Fruit fly (Drosophila melanogaster) whole organism, embryonic: Measurements from ENCODE around the gene CG10140.

Source experiments
- Adf1 ChIP-seq: fragments of 200-800 bp; sonication (Bioruptor generic); IDR thresholded peaks from 2 replicates; pipeline ENCODE4 v1.3.6; 2022; ENCODE audit warnings: missing biosample characterization, missing genetic modification characterization
- CG10147 ChIP-seq: fragments of 200-800 bp; sonication (Bioruptor generic); optimal IDR thresholded peaks from 2 replicates; lab custom pipeline; 2019; ENCODE audit warnings: missing biosample characterization, mild to moderate bottlenecking, missing genetic modification characterization, moderate library complexity
- CG10462 ChIP-seq: fragments of 200-800 bp; sonication (Bioruptor generic); optimal IDR thresholded peaks from 2 replicates; lab custom pipeline; 2016; ENCODE audit warnings: missing biosample characterization, missing genetic modification characterization
- CG10543 ChIP-seq: fragments of 200-800 bp; sonication (Bioruptor generic); optimal IDR thresholded peaks from 3 replicates; lab custom pipeline; 2017; ENCODE audit warnings: missing biosample characterization, mild to moderate bottlenecking, missing genetic modification characterization, moderate library complexity
- CG11723 ChIP-seq: fragments of 200-800 bp; sonication (Bioruptor generic); optimal IDR thresholded peaks from 2 replicates; lab custom pipeline; 2017; ENCODE audit warnings: missing biosample characterization, mild to moderate bottlenecking, missing genetic modification characterization
- CG12236 ChIP-seq: fragments of 200-800 bp; sonication (Bioruptor generic); optimal IDR thresholded peaks from 2 replicates; lab custom pipeline; 2016; ENCODE audit warnings: missing biosample characterization, missing genetic modification characterization
- CG12299 ChIP-seq: fragments of 200-800 bp; sonication (Bioruptor generic); optimal IDR thresholded peaks from 2 replicates; lab custom pipeline; 2018; ENCODE audit warnings: missing biosample characterization, mild to moderate bottlenecking, missing genetic modification characterization
- CG12769 ChIP-seq: fragments of 200-800 bp; sonication (Bioruptor generic); optimal IDR thresholded peaks from 2 replicates; lab custom pipeline; 2019; ENCODE audit warnings: missing biosample characterization, mild to moderate bottlenecking, missing genetic modification characterization, moderate library complexity
- CG14667 ChIP-seq: fragments of 200-800 bp; sonication (Bioruptor generic); IDR thresholded peaks from 2 replicates; pipeline ENCODE4 v1.3.6; 2022; ENCODE audit warnings: missing biosample characterization, missing genetic modification characterization
- CG17612 ChIP-seq: fragments of 200-800 bp; sonication (Bioruptor generic); IDR thresholded peaks from 2 replicates; pipeline ENCODE4 v1.3.6; 2022; ENCODE audit warnings: missing biosample characterization, missing genetic modification characterization
- CG30403 ChIP-seq: fragments of 200-800 bp; sonication (Bioruptor generic); optimal IDR thresholded peaks from 3 replicates; lab custom pipeline; 2016; ENCODE audit warnings: missing biosample characterization, missing genetic modification characterization
- CG30431 ChIP-seq: fragments of 200-800 bp; sonication (Bioruptor generic); optimal IDR thresholded peaks from 2 replicates; lab custom pipeline; 2017; ENCODE audit warnings: missing biosample characterization, missing genetic modification characterization
- CG31224 ChIP-seq: fragments of 200-800 bp; sonication (Bioruptor generic); IDR thresholded peaks from 2 replicates; pipeline ENCODE4 v1.3.6; 2022; ENCODE audit warnings: missing biosample characterization, missing genetic modification characterization
- CG31365 ChIP-seq: fragments of 200-800 bp; sonication (Bioruptor generic); optimal IDR thresholded peaks from 2 replicates; lab custom pipeline; 2018; ENCODE audit warnings: missing biosample characterization, mild to moderate bottlenecking, missing genetic modification characterization
- CG32772 ChIP-seq: fragments of 200-800 bp; sonication (Bioruptor generic); IDR thresholded peaks from 2 replicates; pipeline ENCODE4 v1.3.6; 2022; ENCODE audit warnings: missing biosample characterization, missing genetic modification characterization
- CG33557 ChIP-seq: fragments of 200-800 bp; sonication (Bioruptor generic); optimal IDR thresholded peaks from 2 replicates; lab custom pipeline; 2019; ENCODE audit warnings: missing biosample characterization, mild to moderate bottlenecking, missing genetic modification characterization, moderate library complexity
- CG3838 ChIP-seq: fragments of 200-800 bp; sonication (Bioruptor generic); optimal IDR thresholded peaks from 3 replicates; lab custom pipeline; 2016; ENCODE audit warnings: missing biosample characterization, missing genetic modification characterization
- CG6272 ChIP-seq: fragments of 200-800 bp; sonication (Bioruptor generic); IDR thresholded peaks from 2 replicates; pipeline ENCODE4 v1.3.6; 2022; ENCODE audit warnings: missing biosample characterization, missing genetic modification characterization
- CG8924 ChIP-seq: fragments of 200-800 bp; optimal IDR thresholded peaks from 3 replicates; lab custom pipeline; 2019; ENCODE audit warnings: missing biosample characterization, mild to moderate bottlenecking, missing genetic modification characterization, moderate library complexity
- CrebB ChIP-seq: fragments of 200-800 bp; sonication (Bioruptor generic); optimal IDR thresholded peaks from 3 replicates; lab custom pipeline; 2018; ENCODE audit warnings: missing biosample characterization, mild to moderate bottlenecking, missing genetic modification characterization
- D19A ChIP-seq: fragments of 200-800 bp; optimal IDR thresholded peaks from 3 replicates; lab custom pipeline; 2019; ENCODE audit warnings: missing biosample characterization, mild to moderate bottlenecking, missing genetic modification characterization, moderate library complexity
- Deaf1 ChIP-seq: fragments of 200-800 bp; optimal IDR thresholded peaks from 3 replicates; lab custom pipeline; 2019; ENCODE audit warnings: missing biosample characterization, mild to moderate bottlenecking, missing genetic modification characterization, moderate library complexity
- Drgx ChIP-seq: fragments of 200-800 bp; sonication (Bioruptor generic); IDR thresholded peaks from 2 replicates; pipeline ENCODE4 v1.3.6; 2022; ENCODE audit warnings: missing biosample characterization, missing genetic modification characterization
- E2f2 ChIP-seq: fragments of 200-800 bp; sonication (Bioruptor generic); IDR thresholded peaks from 2 replicates; pipeline ENCODE4 v1.3.6; 2022; ENCODE audit warnings: missing biosample characterization, missing genetic modification characterization
- Elba2 ChIP-seq: fragments of 200-800 bp; sonication (Bioruptor generic); optimal IDR thresholded peaks from 3 replicates; lab custom pipeline; 2016; ENCODE audit warnings: missing biosample characterization, missing genetic modification characterization
- Gug ChIP-seq: fragments of 200-800 bp; sonication (Bioruptor generic); IDR thresholded peaks from 4 replicates; pipeline ENCODE4 v1.3.6; 2022; ENCODE audit warnings: missing biosample characterization, missing genetic modification characterization
- H2.0 ChIP-seq: fragments of 200-800 bp; sonication (Bioruptor generic); IDR thresholded peaks from 2 replicates; pipeline ENCODE4 v1.3.6; 2022; ENCODE audit warnings: missing biosample characterization, missing genetic modification characterization
- HLHmδ ChIP-seq: fragments of 200-800 bp; sonication (Bioruptor generic); optimal IDR thresholded peaks from 2 replicates; lab custom pipeline; 2018; ENCODE audit warnings: missing biosample characterization, mild to moderate bottlenecking, missing genetic modification characterization, moderate library complexity
- Hr39 ChIP-seq: fragments of >200 bp; optimal IDR thresholded peaks from 2 replicates; lab custom pipeline; 2017
- Neu2 ChIP-seq: fragments of 200-800 bp; sonication (Bioruptor generic); optimal IDR thresholded peaks from 3 replicates; lab custom pipeline; 2016; ENCODE audit warnings: missing biosample characterization, missing genetic modification characterization, borderline replicate concordance
- NfI ChIP-seq: fragments of 200-800 bp; sonication (Bioruptor generic); optimal IDR thresholded peaks from 3 replicates; lab custom pipeline; 2018; ENCODE audit warnings: missing biosample characterization, mild to moderate bottlenecking, missing genetic modification characterization, moderate library complexity
- Rfx ChIP-seq: fragments of 200-800 bp; sonication (Bioruptor generic); IDR thresholded peaks from 2 replicates; pipeline ENCODE4 v1.3.6; 2022; ENCODE audit warnings: missing biosample characterization, missing genetic modification characterization
- Sin3A ChIP-seq: fragments of >200 bp; optimal IDR thresholded peaks from 2 replicates; lab custom pipeline; 2018
- Sox102F ChIP-seq: fragments of 200-800 bp; sonication (Bioruptor generic); optimal IDR thresholded peaks from 2 replicates; lab custom pipeline; 2018; ENCODE audit warnings: missing biosample characterization, mild to moderate bottlenecking, missing genetic modification characterization, moderate library complexity
- Spps ChIP-seq: fragments of 200-800 bp; sonication (Bioruptor generic); optimal IDR thresholded peaks from 2 replicates; lab custom pipeline; 2018; ENCODE audit warnings: missing biosample characterization, mild to moderate bottlenecking, missing genetic modification characterization
- Sry-β ChIP-seq: fragments of 200-800 bp; sonication (Bioruptor generic); optimal IDR thresholded peaks from 2 replicates; lab custom pipeline; 2018; ENCODE audit warnings: missing biosample characterization, mild to moderate bottlenecking, missing genetic modification characterization, moderate library complexity
- bbx ChIP-seq: fragments of 200-800 bp; sonication (Bioruptor generic); IDR thresholded peaks from 2 replicates; pipeline ENCODE4 v1.3.6; 2022; ENCODE audit warnings: missing biosample characterization, missing genetic modification characterization; ENCODE audit not compliant: partially characterized antibody
- br ChIP-seq: fragments of >200 bp; optimal IDR thresholded peaks from 2 replicates; lab custom pipeline; 2017
- bsh ChIP-seq, 2 experiments: fragments of 200-800 bp; sonication (Bioruptor generic); optimal IDR thresholded peaks; 2 replicates each; lab custom pipeline; 2017 to 2018; ENCODE audit warnings: mild to moderate bottlenecking in 2 of 2, missing biosample characterization in 2 of 2, missing genetic modification characterization in 2 of 2, moderate library complexity in 1 of 2
- da ChIP-seq: fragments of 200-800 bp; sonication (Bioruptor generic); optimal IDR thresholded peaks from 2 replicates; lab custom pipeline; 2016; ENCODE audit warnings: missing biosample characterization, missing genetic modification characterization
- dati ChIP-seq: fragments of 200-800 bp; sonication (Bioruptor generic); IDR thresholded peaks from 2 replicates; pipeline ENCODE4 v1.3.6; 2022; ENCODE audit warnings: missing biosample characterization, missing genetic modification characterization
- fd102C ChIP-seq: fragments of 200-800 bp; sonication (Bioruptor generic); optimal IDR thresholded peaks from 2 replicates; lab custom pipeline; 2018; ENCODE audit warnings: missing biosample characterization, mild to moderate bottlenecking, missing genetic modification characterization, moderate library complexity
- fd3F ChIP-seq: fragments of 200-800 bp; sonication (Bioruptor generic); optimal IDR thresholded peaks from 2 replicates; lab custom pipeline; 2018; ENCODE audit warnings: missing biosample characterization, mild to moderate bottlenecking, missing genetic modification characterization, moderate library complexity
- h ChIP-seq: fragments of >200 bp; optimal IDR thresholded peaks from 2 replicates; lab custom pipeline; 2017
- hbn ChIP-seq: fragments of 200-800 bp; sonication (Bioruptor generic); IDR thresholded peaks from 2 replicates; pipeline ENCODE4 v1.3.6; 2022; ENCODE audit warnings: missing biosample characterization, missing genetic modification characterization; ENCODE audit not compliant: partially characterized antibody
- jing ChIP-seq: fragments of 200-800 bp; sonication (Bioruptor generic); optimal IDR thresholded peaks from 2 replicates; lab custom pipeline; 2018; ENCODE audit warnings: missing biosample characterization, mild to moderate bottlenecking, missing genetic modification characterization
- ken ChIP-seq: fragments of 200-800 bp; sonication (Bioruptor generic); IDR thresholded peaks from 3 replicates; pipeline ENCODE4 v1.3.6; 2022; ENCODE audit warnings: missing biosample characterization, missing genetic modification characterization
- knrl ChIP-seq: fragments of 200-800 bp; sonication (Bioruptor generic); IDR thresholded peaks from 3 replicates; pipeline ENCODE4 v1.3.6; 2022; ENCODE audit warnings: missing biosample characterization, missing genetic modification characterization; ENCODE audit not compliant: partially characterized antibody
- lbe ChIP-seq: fragments of 200-800 bp; sonication (Bioruptor generic); optimal IDR thresholded peaks from 2 replicates; lab custom pipeline; 2016; ENCODE audit warnings: missing biosample characterization, mild to moderate bottlenecking, missing genetic modification characterization
- pan ChIP-seq, 4 experiments: fragments of >200 bp in 3 of 4; fragments of 200-800 bp in 1 of 4; sonication (Bioruptor generic) in 1 of 4; optimal IDR thresholded peaks in 3 of 4; IDR thresholded peaks in 1 of 4; 2 replicates each; pipeline versions ENCODE4 v1.3.6 to Lab custom; 2017 to 2022; ENCODE audit warnings: missing biosample characterization in 2 of 4, missing genetic modification characterization in 2 of 4, mixed read lengths in 1 of 4
- trem ChIP-seq: fragments of 200-800 bp; optimal IDR thresholded peaks from 3 replicates; lab custom pipeline; 2019; ENCODE audit warnings: missing biosample characterization, mild to moderate bottlenecking, missing genetic modification characterization, moderate library complexity
- usp ChIP-seq: fragments of >200 bp; optimal IDR thresholded peaks from 2 replicates; lab custom pipeline; 2017; ENCODE audit warnings: missing biosample characterization, missing genetic modification characterization

The CG10140 gene

DNA sequence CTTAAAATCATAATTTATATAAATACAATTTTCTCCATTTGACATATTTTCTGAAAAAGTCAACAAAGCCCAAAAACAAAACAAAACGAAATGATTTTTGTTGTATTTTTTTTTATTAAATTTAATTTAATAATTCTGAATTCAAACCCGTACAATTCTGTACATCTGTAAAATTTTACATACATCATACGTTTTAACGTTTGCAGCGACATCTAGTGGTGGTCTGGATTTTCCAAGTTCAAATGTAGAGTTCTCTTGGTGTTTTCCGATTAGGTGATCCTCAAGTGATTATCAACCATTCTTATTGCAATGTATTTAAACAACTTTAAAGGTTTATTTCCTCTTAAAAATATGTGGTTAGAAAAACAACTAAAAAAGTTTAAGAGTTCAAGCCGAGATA, 29.3 kb downstream of the CG10140 start (continued):
- TF ChIP-seq CrebB (tag; lab: Kevin White, UChicago) (no peak), Elba2 (GFP tag; lab: Kevin White, UChicago) (peak; percentile 97), CG32772 (GFP tag; lab: Robert Waterston, UW) (peak; percentile 22; the same call in 1 of the 2 replicates), lbe (no peak), trem (peak; percentile 57), CG10543 (GFP tag; lab: Kevin White, UChicago) (no peak), pan (optimal IDR thresholded peaks at IDR 0.05; lab: Kevin White, UChicago) (no peak), pan (GFP tag; optimal IDR thresholded peaks at IDR 0.05 in 1 of 2, IDR thresholded peaks at IDR 0.05 in 1 of 2) (no peak), CG8924 (tag; lab: Kevin White, UChicago) (no peak), D19A (tag; lab: Kevin White, UChicago) (peak; percentile 14), Sox102F (peak; percentile 39), HLHmδ (GFP tag; lab: Kevin White, UChicago) (no peak), dati (GFP tag; lab: Robert Waterston, UW) (no peak), H2.0 (no peak), Adf1 (GFP tag; lab: Robert Waterston, UW) (no peak), Spps (no peak), CG12236 (GFP tag; lab: Kevin White, UChicago) (no peak), CG17612 (GFP tag; lab: Robert Waterston, UW) (no peak), CG31224 (no peak), hbn (GFP tag; lab: Robert Waterston, UW) (no peak), Deaf1 (tag; lab: Kevin White, UChicago) (no peak), Sry-β (GFP tag; lab: Kevin White, UChicago) (no peak), knrl (GFP tag; lab: Robert Waterston, UW) (no peak; the same call in 2 of the 3 replicates), ken (GFP tag; lab: Robert Waterston, UW) (no peak), CG30431 (GFP tag; lab: Kevin White, UChicago) (no peak), bsh (GFP tag; optimal IDR thresholded peaks at IDR 0.05; lab: Kevin White, UChicago) (peak in 1 of 2 experiments; percentile 16), fd3F (GFP tag; lab: Kevin White, UChicago) (peak; percentile 33), CG14667 (GFP tag; lab: Robert Waterston, UW) (no peak), da (no peak), Gug (GFP tag; lab: Robert Waterston, UW) (0 out of 4 replicates have a peak, but pooled peaks have one; percentile 16), bbx (GFP tag; lab: Robert Waterston, UW) (no peak), Hr39 (lab: Kevin White, UChicago) (no peak), E2f2 (GFP tag; lab: Robert Waterston, UW) (no peak), br (lab: Kevin White, UChicago) (no peak), CG10147 (GFP tag; lab: Kevin White, UChicago) (no peak), Sin3A (lab: Kevin White, UChicago) (no peak), jing (GFP tag; lab: Kevin White, UChicago) (peak; percentile 6), NfI (GFP tag; lab: Kevin White, UChicago) (peak; percentile 32), CG11723 (GFP tag; lab: Kevin White, UChicago) (no peak), CG3838 (no peak), CG10462 (GFP tag; lab: Kevin White, UChicago) (no peak), CG31365 (tag; lab: Kevin White, UChicago) (no peak), CG33557 (GFP tag; lab: Kevin White, UChicago) (no peak), CG6272 (no peak), Rfx (peak; percentile 78), Neu2 (no peak), CG12299 (tag; lab: Kevin White, UChicago) (no peak), Drgx (GFP tag; lab: Robert Waterston, UW) (no peak), usp (GFP tag; lab: Kevin White, UChicago) (no peak), fd102C (GFP tag; lab: Kevin White, UChicago) (peak; percentile 51), h (no peak), CG30403 (GFP tag; lab: Kevin White, UChicago) (peak; percentile 49), CG12769 (peak; percentile 22)
